Fruit fly (Drosophila melanogaster) whole organism, embryonic: Measurements from ENCODE around the gene CaMKI.

ENCODE experiments used
- CG11695 ChIP-seq: fragments of 200-800 bp; sonication (Bioruptor generic); IDR thresholded peaks from 3 replicates; pipeline ENCODE4 v1.3.6; 2022; ENCODE audit warnings: missing biosample characterization, missing genetic modification characterization
- CG2202 ChIP-seq: fragments of 200-800 bp; sonication (Bioruptor generic); optimal IDR thresholded peaks from 2 replicates; lab custom pipeline; 2018; ENCODE audit warnings: missing biosample characterization, mild to moderate bottlenecking, missing genetic modification characterization
- CG34224 ChIP-seq: fragments of 200-800 bp; sonication (Bioruptor generic); IDR thresholded peaks from 3 replicates; pipeline ENCODE4 v1.3.6; 2022; ENCODE audit warnings: missing biosample characterization, missing genetic modification characterization; ENCODE audit not compliant: partially characterized antibody
- CG3995 ChIP-seq: fragments of 200-800 bp; sonication (Bioruptor generic); optimal IDR thresholded peaks from 3 replicates; lab custom pipeline; 2016; ENCODE audit warnings: missing biosample characterization, missing genetic modification characterization
- Poxn ChIP-seq: fragments of 200-800 bp; sonication (Bioruptor generic); IDR thresholded peaks from 2 replicates; pipeline ENCODE4 v1.3.6; 2022; ENCODE audit warnings: missing biosample characterization, missing genetic modification characterization
- Spps ChIP-seq: fragments of 200-800 bp; sonication (Bioruptor generic); optimal IDR thresholded peaks from 2 replicates; lab custom pipeline; 2018; ENCODE audit warnings: missing biosample characterization, mild to moderate bottlenecking, missing genetic modification characterization
- Stat92E ChIP-seq, 3 experiments: fragments of >200 bp in 2 of 3; fragments of 200-800 bp in 1 of 3; sonication (Bioruptor generic) in 1 of 3; optimal IDR thresholded peaks; 2 replicates each; lab custom pipeline; 2017 to 2019; ENCODE audit warnings: missing biosample characterization in 3 of 3, missing genetic modification characterization in 3 of 3, mild to moderate bottlenecking in 1 of 3, moderate library complexity in 1 of 3
- chn ChIP-seq: fragments of 200-800 bp; sonication (Bioruptor generic); optimal IDR thresholded peaks from 2 replicates; lab custom pipeline; 2016; ENCODE audit warnings: missing biosample characterization, missing genetic modification characterization
- eyg ChIP-seq: fragments of 200-800 bp; sonication (Bioruptor generic); optimal IDR thresholded peaks from 3 replicates; lab custom pipeline; 2016; ENCODE audit warnings: missing biosample characterization, missing genetic modification characterization
- hkb ChIP-seq, 2 experiments: fragments of 200-800 bp in 1 of 2; fragments of >200 bp in 1 of 2; sonication (Bioruptor generic) in 1 of 2; IDR thresholded peaks in 1 of 2; optimal IDR thresholded peaks in 1 of 2; 2 replicates each; pipeline versions ENCODE4 v1.3.6 to Lab custom; 2017 to 2022; ENCODE audit warnings: missing biosample characterization in 1 of 2, missing genetic modification characterization in 1 of 2
- jigr1 ChIP-seq: fragments of 200-800 bp; sonication (Bioruptor generic); IDR thresholded peaks from 3 replicates; pipeline ENCODE4 v1.3.6; 2022; ENCODE audit warnings: missing biosample characterization, missing genetic modification characterization
- lmd ChIP-seq: fragments of 200-800 bp; sonication (Bioruptor generic); IDR thresholded peaks from 2 replicates; pipeline ENCODE4 v1.3.6; 2022; ENCODE audit warnings: missing biosample characterization, missing genetic modification characterization
- phol ChIP-seq: fragments of 200-800 bp; sonication (Bioruptor generic); optimal IDR thresholded peaks from 3 replicates; lab custom pipeline; 2018; ENCODE audit warnings: missing biosample characterization, mild to moderate bottlenecking, missing genetic modification characterization, moderate library complexity
- usp ChIP-seq: fragments of >200 bp; optimal IDR thresholded peaks from 2 replicates; lab custom pipeline; 2017; ENCODE audit warnings: missing biosample characterization, missing genetic modification characterization

- TF ChIP-seq CG34224, result no peak
- no peak for TF ChIP-seq Poxn (GFP tag; lab: Robert Waterston, UW)
- no peak for TF ChIP-seq CG11695
- TF ChIP-seq hkb (optimal IDR thresholded peaks at IDR 0.05; lab: Kevin White, UChicago), result no peak
- TF ChIP-seq hkb (GFP tag; IDR thresholded peaks at IDR 0.05; lab: Robert Waterston, UW), result no peak
- TF ChIP-seq CG2202 (tag; lab: Kevin White, UChicago), result no peak
- peak; percentile 50 for TF ChIP-seq CG3995
- peak in 1 of 3 experiments; percentile 7 for TF ChIP-seq Stat92E (GFP tag; optimal IDR thresholded peaks at IDR 0.05; lab: Kevin White, UChicago)
- TF ChIP-seq phol (tag; lab: Kevin White, UChicago), result peak; percentile 10
- TF ChIP-seq jigr1 (GFP tag; lab: Robert Waterston, UW), result no peak
- no peak for TF ChIP-seq eyg (GFP tag; lab: Kevin White, UChicago)
- TF ChIP-seq Spps (tag; lab: Kevin White, UChicago), result no peak
- no peak for TF ChIP-seq usp (GFP tag; lab: Kevin White, UChicago)
- no peak for TF ChIP-seq chn (GFP tag; lab: Kevin White, UChicago)
- no peak for TF ChIP-seq lmd (GFP tag; lab: Robert Waterston, UW)
Measured at dm6 chr4:482659-483134, 37.4 kb downstream of the CaMKI start.
